Fruit fly (Drosophila melanogaster) whole organism, embryonic: ENCODE results near the gene CG9114.
A peak's percentile ranks its signal among the peaks of the same experiment; 100 is the strongest.

ENCODE experiments used
- Atf6 ChIP-seq: fragments of 200-800 bp; sonication (Bioruptor generic); IDR thresholded peaks from 2 replicates; pipeline ENCODE4 v1.3.6; 2022; ENCODE audit warnings: missing biosample characterization, missing genetic modification characterization
- BEAF-32 ChIP-seq: fragments of 200-800 bp; sonication (Bioruptor generic); optimal IDR thresholded peaks from 3 replicates; lab custom pipeline; 2017; ENCODE audit warnings: missing biosample characterization, missing genetic modification characterization, mild to moderate bottlenecking, moderate library complexity, missing genetic modification reagents
- CG10267 ChIP-seq: fragments of 200-800 bp; sonication (Bioruptor generic); optimal IDR thresholded peaks from 2 replicates; lab custom pipeline; 2018; ENCODE audit warnings: missing biosample characterization, mild to moderate bottlenecking, missing genetic modification characterization, moderate library complexity
- CG11085 ChIP-seq: fragments of 200-800 bp; sonication (Bioruptor generic); IDR thresholded peaks from 2 replicates; pipeline ENCODE4 v1.3.6; 2022; ENCODE audit warnings: missing biosample characterization, missing genetic modification characterization
- CG13624 ChIP-seq: fragments of 200-800 bp; sonication (Bioruptor generic); optimal IDR thresholded peaks from 2 replicates; lab custom pipeline; 2016; ENCODE audit warnings: missing biosample characterization, missing genetic modification characterization
- CG15073 ChIP-seq: fragments of 200-800 bp; sonication (Bioruptor generic); optimal IDR thresholded peaks from 2 replicates; lab custom pipeline; 2016; ENCODE audit warnings: missing biosample characterization, missing genetic modification characterization
- CG1603 ChIP-seq: fragments of 200-800 bp; sonication (Bioruptor generic); optimal IDR thresholded peaks from 2 replicates; lab custom pipeline; 2019; ENCODE audit warnings: missing biosample characterization, mild to moderate bottlenecking, missing genetic modification characterization, moderate library complexity
- CG16813 ChIP-seq: fragments of 200-800 bp; sonication (Bioruptor generic); IDR thresholded peaks from 3 replicates; pipeline ENCODE4 v1.3.6; 2022; ENCODE audit warnings: missing biosample characterization, missing genetic modification characterization; ENCODE audit not compliant: partially characterized antibody
- CG17802 ChIP-seq: fragments of 200-800 bp; sonication (Bioruptor generic); optimal IDR thresholded peaks from 2 replicates; lab custom pipeline; 2018; ENCODE audit warnings: missing biosample characterization, mild to moderate bottlenecking, missing genetic modification characterization, moderate library complexity
- CG2116 ChIP-seq: fragments of 200-800 bp; sonication (Bioruptor generic); optimal IDR thresholded peaks from 3 replicates; lab custom pipeline; 2018; ENCODE audit warnings: missing biosample characterization, mild to moderate bottlenecking, missing genetic modification characterization
- CG2712 ChIP-seq: fragments of 200-800 bp; optimal IDR thresholded peaks from 3 replicates; lab custom pipeline; 2019; ENCODE audit warnings: missing biosample characterization, mild to moderate bottlenecking, missing genetic modification characterization, moderate library complexity
- CG31388 ChIP-seq: fragments of 200-800 bp; sonication (Bioruptor generic); optimal IDR thresholded peaks from 2 replicates; lab custom pipeline; 2016; ENCODE audit warnings: missing biosample characterization, missing genetic modification characterization
- CG31441 ChIP-seq: fragments of 200-800 bp; sonication (Bioruptor generic); IDR thresholded peaks from 2 replicates; pipeline ENCODE4 v1.3.6; 2022; ENCODE audit warnings: missing biosample characterization, missing genetic modification characterization
- CG32767 ChIP-seq: fragments of 200-800 bp; sonication (Bioruptor generic); IDR thresholded peaks from 2 replicates; pipeline ENCODE4 v1.3.6; 2022; ENCODE audit warnings: missing biosample characterization, missing genetic modification characterization
- CG4360 ChIP-seq: fragments of 200-800 bp; sonication (Bioruptor generic); IDR thresholded peaks from 2 replicates; pipeline ENCODE4 v1.3.6; 2022; ENCODE audit warnings: missing biosample characterization, missing genetic modification characterization
- CG4424 ChIP-seq: fragments of 200-800 bp; sonication (Bioruptor generic); optimal IDR thresholded peaks from 3 replicates; lab custom pipeline; 2016; ENCODE audit warnings: missing biosample characterization, missing genetic modification characterization
- CG4854 ChIP-seq: fragments of 200-800 bp; sonication (Bioruptor generic); optimal IDR thresholded peaks from 2 replicates; lab custom pipeline; 2016; ENCODE audit warnings: missing biosample characterization, missing genetic modification characterization, inconsistent platforms
- CG5245 ChIP-seq: fragments of 200-800 bp; sonication (Bioruptor generic); optimal IDR thresholded peaks from 3 replicates; lab custom pipeline; 2016; ENCODE audit warnings: missing biosample characterization, missing genetic modification characterization
- CG7372 ChIP-seq: fragments of 200-800 bp; sonication (Bioruptor generic); IDR thresholded peaks from 2 replicates; pipeline ENCODE4 v1.3.6; 2022; ENCODE audit warnings: missing biosample characterization, missing genetic modification characterization
- CG7987 ChIP-seq: fragments of 200-800 bp; sonication (Bioruptor generic); optimal IDR thresholded peaks from 2 replicates; lab custom pipeline; 2018; ENCODE audit warnings: missing biosample characterization, mild to moderate bottlenecking, missing genetic modification characterization, moderate library complexity
- CG8290 ChIP-seq, 3 experiments: fragments of 200-800 bp; sonication (Bioruptor generic); optimal IDR thresholded peaks; 2 replicates each; lab custom pipeline; 2016 to 2019; ENCODE audit warnings: missing biosample characterization in 3 of 3, missing genetic modification characterization in 3 of 3, mild to moderate bottlenecking in 2 of 3, moderate library complexity in 1 of 3
- CG8924 ChIP-seq: fragments of 200-800 bp; optimal IDR thresholded peaks from 3 replicates; lab custom pipeline; 2019; ENCODE audit warnings: missing biosample characterization, mild to moderate bottlenecking, missing genetic modification characterization, moderate library complexity
- D ChIP-seq, 2 experiments: fragments of 200-800 bp in 1 of 2; fragments of >200 bp in 1 of 2; sonication (Bioruptor generic) in 1 of 2; optimal IDR thresholded peaks; 2 replicates in 1 of 2; 3 replicates in 1 of 2; lab custom pipeline; 2017; ENCODE audit warnings: mild to moderate bottlenecking in 1 of 2, missing biosample characterization in 1 of 2, missing genetic modification characterization in 1 of 2, missing genetic modification reagents in 1 of 2
- Dip3 ChIP-seq: fragments of 200-800 bp; sonication (Bioruptor generic); optimal IDR thresholded peaks from 3 replicates; lab custom pipeline; 2016; ENCODE audit warnings: missing biosample characterization, missing genetic modification characterization
- Dll ChIP-seq: fragments of 200-800 bp; sonication (Bioruptor generic); IDR thresholded peaks from 4 replicates; pipeline ENCODE4 v1.3.6; 2022; ENCODE audit warnings: missing biosample characterization, missing genetic modification characterization; ENCODE audit not compliant: partially characterized antibody
- HLH4C ChIP-seq: fragments of 200-800 bp; sonication (Bioruptor generic); IDR thresholded peaks from 3 replicates; pipeline ENCODE4 v1.3.6; 2022; ENCODE audit warnings: missing biosample characterization, missing genetic modification characterization; ENCODE audit not compliant: partially characterized antibody
- Lim3 ChIP-seq: fragments of 200-800 bp; sonication (Bioruptor generic); IDR thresholded peaks from 2 replicates; pipeline ENCODE4 v1.3.6; 2022; ENCODE audit warnings: missing biosample characterization, missing genetic modification characterization
- NC2β ChIP-seq: fragments of 200-800 bp; sonication (Bioruptor generic); optimal IDR thresholded peaks from 2 replicates; lab custom pipeline; 2016; ENCODE audit warnings: missing biosample characterization, missing genetic modification characterization
- aop ChIP-seq: fragments of 200-800 bp; sonication (Bioruptor generic); IDR thresholded peaks from 2 replicates; pipeline ENCODE4 v1.3.6; 2022; ENCODE audit warnings: missing biosample characterization, missing genetic modification characterization
- bsh ChIP-seq, 2 experiments: fragments of 200-800 bp; sonication (Bioruptor generic); optimal IDR thresholded peaks; 2 replicates each; lab custom pipeline; 2017 to 2018; ENCODE audit warnings: mild to moderate bottlenecking in 2 of 2, missing biosample characterization in 2 of 2, missing genetic modification characterization in 2 of 2, moderate library complexity in 1 of 2
- dmrt99B ChIP-seq: fragments of 200-800 bp; sonication (Bioruptor generic); optimal IDR thresholded peaks from 2 replicates; lab custom pipeline; 2018; ENCODE audit warnings: missing biosample characterization, mild to moderate bottlenecking, missing genetic modification characterization, moderate library complexity
- fd3F ChIP-seq: fragments of 200-800 bp; sonication (Bioruptor generic); optimal IDR thresholded peaks from 2 replicates; lab custom pipeline; 2018; ENCODE audit warnings: missing biosample characterization, mild to moderate bottlenecking, missing genetic modification characterization, moderate library complexity
- grau ChIP-seq: fragments of 200-800 bp; optimal IDR thresholded peaks from 3 replicates; lab custom pipeline; 2019; ENCODE audit warnings: missing biosample characterization, mild to moderate bottlenecking, missing genetic modification characterization, moderate library complexity
- lbe ChIP-seq: fragments of 200-800 bp; sonication (Bioruptor generic); optimal IDR thresholded peaks from 2 replicates; lab custom pipeline; 2016; ENCODE audit warnings: missing biosample characterization, mild to moderate bottlenecking, missing genetic modification characterization
- mld ChIP-seq: fragments of 200-800 bp; sonication (Bioruptor generic); IDR thresholded peaks from 3 replicates; pipeline ENCODE4 v1.3.6; 2022; ENCODE audit warnings: missing biosample characterization, missing genetic modification characterization; ENCODE audit not compliant: partially characterized antibody
- nerfin-2 ChIP-seq: fragments of 200-800 bp; sonication (Bioruptor generic); IDR thresholded peaks from 2 replicates; pipeline ENCODE4 v1.3.6; 2022; ENCODE audit warnings: missing biosample characterization, missing genetic modification characterization; ENCODE audit not compliant: partially characterized antibody
- p53 ChIP-seq: fragments of 200-800 bp; sonication (Bioruptor generic); optimal IDR thresholded peaks from 2 replicates; lab custom pipeline; 2016; ENCODE audit warnings: missing biosample characterization, missing genetic modification characterization
- ro ChIP-seq: fragments of 200-800 bp; sonication (Bioruptor generic); IDR thresholded peaks from 2 replicates; pipeline ENCODE4 v1.3.6; 2022; ENCODE audit warnings: missing biosample characterization, missing genetic modification characterization
- run ChIP-seq: fragments of 200-800 bp; sonication (Bioruptor generic); optimal IDR thresholded peaks from 3 replicates; lab custom pipeline; 2018; ENCODE audit warnings: missing biosample characterization, mild to moderate bottlenecking, missing genetic modification characterization
- salm ChIP-seq: fragments of 200-800 bp; sonication (Bioruptor generic); optimal IDR thresholded peaks from 2 replicates; lab custom pipeline; 2018; ENCODE audit warnings: missing biosample characterization, mild to moderate bottlenecking, missing genetic modification characterization
- sisA ChIP-seq: fragments of 200-800 bp; sonication (Bioruptor generic); IDR thresholded peaks from 2 replicates; pipeline ENCODE4 v1.3.6; 2022; ENCODE audit warnings: missing biosample characterization, missing genetic modification characterization
- slbo ChIP-seq: fragments of 200-800 bp; sonication (Bioruptor generic); IDR thresholded peaks from 2 replicates; pipeline ENCODE4 v1.3.6; 2022; ENCODE audit warnings: missing biosample characterization, missing genetic modification characterization
- slou ChIP-seq: fragments of 200-800 bp; sonication (Bioruptor generic); optimal IDR thresholded peaks from 3 replicates; lab custom pipeline; 2016; ENCODE audit warnings: missing biosample characterization, missing genetic modification characterization
- sr ChIP-seq: fragments of 200-800 bp; sonication (Bioruptor generic); IDR thresholded peaks from 3 replicates; pipeline ENCODE4 v1.3.6; 2022; ENCODE audit warnings: missing biosample characterization, missing genetic modification characterization
- stc ChIP-seq: fragments of 200-800 bp; sonication (Bioruptor generic); IDR thresholded peaks from 2 replicates; pipeline ENCODE4 v1.3.6; 2022; ENCODE audit warnings: missing biosample characterization, missing genetic modification characterization
- tin ChIP-seq: fragments of 200-800 bp; sonication (Bioruptor generic); optimal IDR thresholded peaks from 3 replicates; lab custom pipeline; 2016; ENCODE audit warnings: missing biosample characterization, missing genetic modification characterization
- ttk ChIP-seq: fragments of 200-800 bp; sonication (Bioruptor generic); IDR thresholded peaks from 2 replicates; pipeline ENCODE4 v2.1.2; 2022; ENCODE audit warnings: missing biosample characterization, missing genetic modification characterization
- unc-4 ChIP-seq: fragments of 200-800 bp; sonication (Bioruptor generic); IDR thresholded peaks from 2 replicates; pipeline ENCODE4 v1.3.6; 2022; ENCODE audit warnings: missing biosample characterization, missing genetic modification characterization; ENCODE audit not compliant: partially characterized antibody
- wek ChIP-seq: fragments of 200-800 bp; sonication (Bioruptor generic); optimal IDR thresholded peaks from 3 replicates; lab custom pipeline; 2018; ENCODE audit warnings: missing biosample characterization, mild to moderate bottlenecking, missing genetic modification characterization, moderate library complexity
- wor ChIP-seq: fragments of 200-800 bp; sonication (Bioruptor generic); IDR thresholded peaks from 2 replicates; pipeline ENCODE4 v1.3.6; 2022; ENCODE audit warnings: missing biosample characterization, missing genetic modification characterization

Gene CG9114

DNA sequence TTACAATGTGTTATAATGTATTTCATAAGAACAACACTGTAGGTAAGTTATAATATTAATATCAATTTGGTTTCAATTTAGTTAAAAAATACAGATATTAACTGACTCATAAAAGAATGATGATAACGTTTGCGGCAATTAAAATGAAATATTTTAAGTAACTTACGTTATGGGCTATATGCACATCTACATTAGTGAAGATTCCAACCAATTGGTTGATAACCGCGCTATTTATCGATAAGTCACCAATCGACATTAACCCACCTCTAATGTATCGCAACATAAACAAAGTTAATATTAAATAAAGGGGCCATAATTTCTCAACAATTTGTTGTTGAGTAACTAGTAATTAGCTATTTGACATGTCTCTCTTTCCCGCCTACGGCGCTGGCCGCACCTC, 40.2 kb downstream of the CG9114 start, which contains the start of gene CG5877 (continued):
- TF ChIP-seq stc (GFP tag; lab: Robert Waterston, UW) (no peak), Lim3 (no peak), fd3F (no peak), p53 (no peak), bsh (GFP tag; optimal IDR thresholded peaks at IDR 0.05; lab: Kevin White, UChicago) (no peak), aop (GFP tag; lab: Robert Waterston, UW) (no peak), CG15073 (no peak), CG7987 (no peak), CG16813 (GFP tag; lab: Robert Waterston, UW) (peak; percentile 50), run (no peak), D (optimal IDR thresholded peaks at IDR 0.05; lab: Kevin White, UChicago) (no peak), D (GFP tag; optimal IDR thresholded peaks at IDR 0.05; lab: Kevin White, UChicago) (no peak), sisA (no peak), grau (tag; lab: Kevin White, UChicago) (no peak), CG8924 (tag; lab: Kevin White, UChicago) (no peak), CG10267 (tag; lab: Kevin White, UChicago) (peak; percentile 8), lbe (GFP tag; lab: Kevin White, UChicago) (no peak), CG17802 (tag; lab: Kevin White, UChicago) (no peak), mld (GFP tag; lab: Robert Waterston, UW) (no peak), ttk (no peak), CG4360 (no peak), slou (GFP tag; lab: Kevin White, UChicago) (no peak), nerfin-2 (GFP tag; lab: Robert Waterston, UW) (no peak), BEAF-32 (peak; percentile 51), Dip3 (GFP tag; lab: Kevin White, UChicago) (no peak), wek (no peak), salm (no peak), wor (GFP tag; lab: Robert Waterston, UW) (no peak), CG31441 (GFP tag; lab: Robert Waterston, UW) (no peak), sr (no peak), unc-4 (GFP tag; lab: Robert Waterston, UW) (peak; percentile 13; the same call in 1 of the 2 replicates), CG32767 (GFP tag; lab: Robert Waterston, UW) (no peak), CG4424 (GFP tag; lab: Kevin White, UChicago) (no peak), CG13624 (GFP tag; lab: Kevin White, UChicago) (no peak), HLH4C (peak; percentile 17; the same call in 2 of the 3 replicates), CG11085 (GFP tag; lab: Robert Waterston, UW) (no peak), Dll (GFP tag; lab: Robert Waterston, UW) (0 out of 4 replicates have a peak, but pooled peaks have one; percentile 32), tin (GFP tag; lab: Kevin White, UChicago) (no peak), CG2116 (GFP tag; lab: Kevin White, UChicago) (peak; percentile 25), NC2β (GFP tag; lab: Kevin White, UChicago) (no peak), CG5245 (GFP tag; lab: Kevin White, UChicago) (no peak), dmrt99B (tag; lab: Kevin White, UChicago) (no peak), CG7372 (no peak), CG8290 (GFP tag; optimal IDR thresholded peaks at IDR 0.05; lab: Kevin White, UChicago) (no peak), CG8290 (tag; optimal IDR thresholded peaks at IDR 0.05; lab: Kevin White, UChicago) (peak in 1 of 2 experiments; percentile 16), CG31388 (no peak), slbo (no peak), CG4854 (GFP tag; lab: Kevin White, UChicago) (no peak), CG2712 (tag; lab: Kevin White, UChicago) (no peak), CG1603 (tag; lab: Kevin White, UChicago) (peak; percentile 9), Atf6 (GFP tag; lab: Robert Waterston, UW) (no peak), ro (GFP tag; lab: Robert Waterston, UW) (no peak)
